Fruit fly (Drosophila melanogaster) Kc167 (cell line): ENCODE results near the gene CG34330.

Experiments
- Myc ChIP-seq: fragments of >200 bp; optimal IDR thresholded peaks from 2 replicates; lab custom pipeline; 2017; ENCODE audit warnings: missing external identifiers
- Sin3A ChIP-seq: fragments of >200 bp; optimal IDR thresholded peaks from 2 replicates; lab custom pipeline; 2018; ENCODE audit warnings: missing external identifiers
- h ChIP-seq: fragments of >200 bp; optimal IDR thresholded peaks from 3 replicates; lab custom pipeline; 2018; ENCODE audit warnings: missing external identifiers
- insv ChIP-seq: fragments of >200 bp; optimal IDR thresholded peaks from 3 replicates; lab custom pipeline; 2018; ENCODE audit warnings: missing external identifiers
- psq ChIP-seq: fragments of >200 bp; optimal IDR thresholded peaks from 2 replicates; lab custom pipeline; 2017; ENCODE audit warnings: missing external identifiers
- ttk ChIP-seq: sonication (Bioruptor generic); optimal IDR thresholded peaks from 2 replicates; lab custom pipeline; 2017; ENCODE audit warnings: missing external identifiers

Gene CG34330

dm6 chrX:19068873-19069272, at the start of gene CG34330:
CG34330 (minus strand) TSS chrX:19068973.
- no peak for TF ChIP-seq insv (lab: Kevin White, UChicago)

- TF ChIP-seq ttk: no peak
Measured at dm6 chrX:19106842-19107557, 38.2 kb upstream of the CG34330 start.

- no peak for TF ChIP-seq h (lab: Kevin White, UChicago)
- TF ChIP-seq psq (lab: Kevin White, UChicago): no peak
- TF ChIP-seq ttk: no peak
- TF ChIP-seq insv (lab: Kevin White, UChicago): no peak
- no peak for TF ChIP-seq Myc (lab: Kevin White, UChicago)
- TF ChIP-seq Sin3A (lab: Kevin White, UChicago): no peak
Measured at dm6 chrX:19096179-19096578, 27.4 kb upstream of the CG34330 start.

DNA sequence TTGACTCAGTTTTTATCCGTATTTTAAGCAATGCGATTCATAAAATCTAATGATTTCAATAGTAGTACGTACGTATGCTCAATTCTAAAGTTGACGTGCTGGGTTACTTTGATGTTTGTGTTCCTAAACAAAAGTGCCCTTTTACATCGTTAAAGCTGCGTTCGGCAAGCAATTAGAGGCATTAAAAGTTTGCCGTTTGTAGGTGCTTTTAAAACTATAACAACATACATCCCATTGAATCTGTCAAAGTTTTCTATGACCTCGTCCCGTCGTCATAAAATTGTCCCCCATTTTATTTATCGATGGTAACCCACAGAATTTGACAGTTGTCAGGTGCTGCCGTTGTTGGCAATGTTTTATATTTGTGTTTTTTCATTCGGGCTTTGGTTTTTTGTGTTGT, 14.4 kb upstream of the CG34330 start, which contains the start of gene CG7423:
CG7423 (minus strand) TSS at position 101 of the 400 bp plus-strand sequence.
- TF ChIP-seq Myc (lab: Kevin White, UChicago) (no peak), psq (lab: Kevin White, UChicago) (no peak), ttk (no peak), h (lab: Kevin White, UChicago) (no peak), Sin3A (lab: Kevin White, UChicago) (no peak), insv (lab: Kevin White, UChicago) (no peak)

- no peak for TF ChIP-seq Myc (lab: Kevin White, UChicago)
- TF ChIP-seq h (lab: Kevin White, UChicago): no peak
- no peak for TF ChIP-seq psq (lab: Kevin White, UChicago)
- TF ChIP-seq Sin3A (lab: Kevin White, UChicago): no peak
- no peak for TF ChIP-seq insv (lab: Kevin White, UChicago)
- no peak for TF ChIP-seq ttk
Measured at dm6 chrX:19081365-19081764, 12.6 kb upstream of the CG34330 start, which contains the start of gene CG14191. CG14191 (plus strand) TSS chrX:19081665.

DNA sequence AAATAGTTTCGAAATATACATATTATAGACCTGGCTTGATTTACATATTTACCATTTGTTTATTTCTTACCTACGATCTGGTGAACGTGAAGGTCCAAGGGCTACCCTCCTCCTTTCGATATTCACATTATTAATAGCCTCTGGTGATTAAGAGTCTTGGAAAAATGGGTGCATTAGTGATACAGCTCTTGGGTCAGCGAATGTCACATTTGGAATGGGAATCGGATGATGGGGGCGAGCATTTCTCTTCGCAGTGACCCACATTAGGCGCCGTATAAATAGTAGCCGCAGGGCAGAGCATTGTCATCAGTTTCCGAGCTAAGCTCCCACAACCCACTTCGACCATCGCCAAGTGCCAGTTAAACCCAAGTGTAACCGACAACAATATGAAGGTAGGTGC, 8.6 kb upstream of the CG34330 start, which contains the start of gene CG7406:
CG7406 (plus strand) TSS at position 301 of the 400 bp plus-strand sequence.
- TF ChIP-seq insv (lab: Kevin White, UChicago) (no peak), h (lab: Kevin White, UChicago) (no peak), ttk (no peak), Myc (lab: Kevin White, UChicago) (no peak), psq (lab: Kevin White, UChicago) (no peak), Sin3A (lab: Kevin White, UChicago) (no peak)

dm6 chrX:19074585-19074984, 5.8 kb upstream of the CG34330 start:
- no peak for TF ChIP-seq ttk
- TF ChIP-seq Sin3A (lab: Kevin White, UChicago): no peak
- TF ChIP-seq h (lab: Kevin White, UChicago): no peak
- no peak for TF ChIP-seq psq (lab: Kevin White, UChicago)
- no peak for TF ChIP-seq insv (lab: Kevin White, UChicago)
- no peak for TF ChIP-seq Myc (lab: Kevin White, UChicago)

- TF ChIP-seq ttk: no peak
Measured at dm6 chrX:19073878-19074277, 5.1 kb upstream of the CG34330 start.

DNA sequence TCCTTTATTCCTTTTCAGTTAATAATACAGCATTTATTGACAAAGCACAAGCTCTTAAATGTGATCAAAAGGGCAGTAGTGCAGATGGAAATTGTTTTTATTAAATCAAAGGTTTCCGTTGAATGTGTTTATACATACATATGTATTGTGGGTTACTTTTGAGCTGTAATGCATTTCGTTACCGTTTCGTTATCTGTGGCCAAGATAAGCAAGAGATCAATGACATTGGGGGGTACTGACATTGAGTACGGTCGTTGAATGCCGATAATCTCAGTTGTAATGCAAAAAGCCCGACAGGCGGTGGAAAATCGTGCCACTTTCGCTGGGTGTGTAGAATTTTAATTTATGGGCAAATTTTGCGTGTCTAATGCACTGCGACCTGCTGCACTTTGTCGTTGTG, 4.2 kb upstream of the CG34330 start:
- TF ChIP-seq Sin3A (lab: Kevin White, UChicago): no peak
- no peak for TF ChIP-seq insv (lab: Kevin White, UChicago)

DNA sequence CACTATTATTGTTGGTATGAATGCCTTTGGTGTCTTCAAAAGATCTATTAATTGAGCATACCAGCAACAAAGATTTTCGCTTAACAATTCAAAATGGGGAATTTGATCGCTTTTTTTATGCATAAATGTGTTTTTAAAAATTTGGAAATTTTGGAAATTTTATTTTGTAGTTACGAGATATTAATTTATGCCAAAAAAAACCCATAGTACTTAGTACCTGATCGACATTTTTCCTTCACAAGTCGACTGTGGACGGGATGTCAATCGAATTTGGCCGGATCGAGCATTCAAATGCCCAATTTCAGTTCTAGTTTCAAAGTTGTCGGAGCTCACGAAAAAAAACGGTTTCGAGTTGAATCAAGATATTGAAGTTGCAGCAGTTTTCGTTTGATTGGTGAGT, 12.2 kb downstream of the CG34330 start, which contains the start of gene CG14190:
CG14190 (plus strand) TSS at position 301 of the 400 bp plus-strand sequence.
- TF ChIP-seq psq (lab: Kevin White, UChicago) (no peak), ttk (no peak), h (lab: Kevin White, UChicago) (no peak), Myc (lab: Kevin White, UChicago) (no peak), Sin3A (lab: Kevin White, UChicago) (no peak), insv (lab: Kevin White, UChicago) (no peak)

- TF ChIP-seq psq (lab: Kevin White, UChicago): no peak
- no peak for TF ChIP-seq h (lab: Kevin White, UChicago)
- no peak for TF ChIP-seq Sin3A (lab: Kevin White, UChicago)
- no peak for TF ChIP-seq ttk
- TF ChIP-seq Myc (lab: Kevin White, UChicago): no peak
- no peak for TF ChIP-seq insv (lab: Kevin White, UChicago)
Measured at dm6 chrX:19050142-19050541, 18.6 kb downstream of the CG34330 start, which contains the start of gene Diedel3. Diedel3 (plus strand) TSS chrX:19050442.

- TF ChIP-seq ttk: no peak
- no peak for TF ChIP-seq Sin3A (lab: Kevin White, UChicago)
- no peak for TF ChIP-seq insv (lab: Kevin White, UChicago)
- no peak for TF ChIP-seq psq (lab: Kevin White, UChicago)
- TF ChIP-seq h (lab: Kevin White, UChicago): no peak
- TF ChIP-seq Myc (lab: Kevin White, UChicago): no peak
Measured at dm6 chrX:19040261-19040660, 28.5 kb downstream of the CG34330 start.

DNA sequence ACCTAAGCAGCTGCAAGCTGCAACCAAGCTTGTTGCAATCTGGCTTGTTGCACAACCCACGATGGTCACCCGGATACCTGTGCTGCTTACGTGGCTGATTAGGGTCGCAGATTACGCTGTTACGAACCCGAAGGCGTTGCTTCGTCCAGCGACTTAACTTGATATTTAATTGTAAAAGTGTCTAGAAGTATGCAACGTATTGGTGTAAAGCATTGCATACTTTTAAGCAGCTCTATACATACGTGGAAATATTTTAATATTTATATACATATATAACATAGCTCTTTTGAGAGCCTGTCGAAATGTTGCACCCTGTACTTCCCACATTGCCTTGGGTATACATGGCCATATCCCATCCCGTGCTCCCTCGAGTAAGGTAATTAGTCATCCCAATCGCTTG, 31.6 kb downstream of the CG34330 start:
- no peak for TF ChIP-seq h (lab: Kevin White, UChicago)
- no peak for TF ChIP-seq psq (lab: Kevin White, UChicago)
- no peak for TF ChIP-seq ttk
- no peak for TF ChIP-seq Myc (lab: Kevin White, UChicago)
- TF ChIP-seq Sin3A (lab: Kevin White, UChicago): no peak
- no peak for TF ChIP-seq insv (lab: Kevin White, UChicago)
